Worm (Caenorhabditis elegans): ENCODE measurements around the gene F40G9.8.

F40G9.8 gene

ce11 chrIII:178126-178525, 13.5 kb upstream of the F40G9.8 start:
- TF ChIP-seq nfya-1 (tag; optimal IDR thresholded peaks at IDR 0.05; ENCODE audit: insufficient read depth) (no peak), mdl-1 (tag; optimal IDR thresholded peaks at IDR 0.05) (no peak), nhr-43 (tag; optimal IDR thresholded peaks at IDR 0.05; ENCODE audit: poor library complexity, severe bottlenecking) (no peak), ztf-4 (tag; optimal IDR thresholded peaks at IDR 0.05) (no peak), nhr-23 (tag; optimal IDR thresholded peaks at IDR 0.05) (no peak), egl-27 (tag; optimal IDR thresholded peaks at IDR 0.05) (no peak), nhr-237 (tag; optimal IDR thresholded peaks at IDR 0.05) (no peak), ceh-9 (tag; optimal IDR thresholded peaks at IDR 0.05) (no peak), sea-2 (GFP tag; optimal IDR thresholded peaks at IDR 0.05) (no peak), lsy-12 (tag; optimal IDR thresholded peaks at IDR 0.05) (no peak), ceh-16 (tag; optimal IDR thresholded peaks at IDR 0.05) (no peak), tbx-2 (tag; optimal IDR thresholded peaks at IDR 0.05) (no peak), fkh-2 (tag; optimal IDR thresholded peaks at IDR 0.05) (no peak), ceh-28 (tag; optimal IDR thresholded peaks at IDR 0.05) (no peak), ztf-11 (tag; optimal IDR thresholded peaks at IDR 0.05) (no peak), elt-1 (tag; optimal IDR thresholded peaks at IDR 0.05) (no peak), ama-1 (optimal IDR thresholded peaks at IDR 0.05) (no peak), lin-15B (tag; optimal IDR thresholded peaks at IDR 0.05) (no peak)

ce11 chrIII:177715-178114, 13.0 kb upstream of the F40G9.8 start, which contains the start of gene F40G9.14:
F40G9.14 (minus strand) TSS chrIII:177815.
- TF ChIP-seq ztf-4 (tag; optimal IDR thresholded peaks at IDR 0.05): no peak
- TF ChIP-seq tbx-2 (tag; optimal IDR thresholded peaks at IDR 0.05): no peak
- no peak for TF ChIP-seq mdl-1 (tag; optimal IDR thresholded peaks at IDR 0.05)
- TF ChIP-seq ceh-82 (tag; optimal IDR thresholded peaks at IDR 0.05): no peak
- TF ChIP-seq nhr-76 (tag; optimal IDR thresholded peaks at IDR 0.05): no peak
- TF ChIP-seq ztf-11 (tag; optimal IDR thresholded peaks at IDR 0.05): no peak
- TF ChIP-seq nhr-67 (tag; optimal IDR thresholded peaks at IDR 0.05): no peak
- no peak for TF ChIP-seq skn-1 (tag; optimal IDR thresholded peaks at IDR 0.05)
- no peak for TF ChIP-seq nhr-23 (tag; optimal IDR thresholded peaks at IDR 0.05)
- no peak for TF ChIP-seq sea-2 (GFP tag; optimal IDR thresholded peaks at IDR 0.05)
- TF ChIP-seq egl-5 (tag; optimal IDR thresholded peaks at IDR 0.05): no peak
- TF ChIP-seq nfya-1 (tag; optimal IDR thresholded peaks at IDR 0.05; ENCODE audit: insufficient read depth): no peak
- no peak for TF ChIP-seq nhr-237 (tag; optimal IDR thresholded peaks at IDR 0.05)

ce11 chrIII:175733-176132, 11.1 kb upstream of the F40G9.8 start, which contains the start of gene clec-148:
clec-148 (minus strand) TSS chrIII:175833.
- no peak for TF ChIP-seq lin-15B (tag; optimal IDR thresholded peaks at IDR 0.05)
- TF ChIP-seq mml-1 (tag; optimal IDR thresholded peaks at IDR 0.05): no peak
- TF ChIP-seq ztf-4 (tag; optimal IDR thresholded peaks at IDR 0.05): no peak
- TF ChIP-seq ZK546.5 (tag; optimal IDR thresholded peaks at IDR 0.05): no peak
- no peak for TF ChIP-seq lin-39 (tag; optimal IDR thresholded peaks at IDR 0.05)
- no peak for TF ChIP-seq eor-1 (tag; optimal IDR thresholded peaks at IDR 0.05)
- TF ChIP-seq nhr-28 (tag; optimal IDR thresholded peaks at IDR 0.05): no peak
- TF ChIP-seq ama-1 (optimal IDR thresholded peaks at IDR 0.05): no peak
- no peak for TF ChIP-seq daf-12 (tag; optimal IDR thresholded peaks at IDR 0.05)
- no peak for TF ChIP-seq jun-1 (tag; optimal IDR thresholded peaks at IDR 0.05)
- TF ChIP-seq nhr-76 (tag; optimal IDR thresholded peaks at IDR 0.05): no peak

ce11 chrIII:173501-173900, 8.8 kb upstream of the F40G9.8 start, which contains the start of gene F40G9.19:
F40G9.19 (plus strand) TSS chrIII:173801.
- TF ChIP-seq nhr-25 (tag; optimal IDR thresholded peaks at IDR 0.05) (no peak), nhr-237 (tag; optimal IDR thresholded peaks at IDR 0.05) (no peak), lin-39 (tag; optimal IDR thresholded peaks at IDR 0.05) (no peak), mml-1 (tag; optimal IDR thresholded peaks at IDR 0.05) (no peak), nhr-77 (tag; optimal IDR thresholded peaks at IDR 0.05) (no peak), elt-3 (tag; optimal IDR thresholded peaks at IDR 0.05) (no peak), unc-39 (tag; optimal IDR thresholded peaks at IDR 0.05) (no peak), ama-1 (optimal IDR thresholded peaks at IDR 0.05) (no peak), fkh-2 (tag; optimal IDR thresholded peaks at IDR 0.05) (no peak), nhr-11 (tag; optimal IDR thresholded peaks at IDR 0.05) (no peak), elt-1 (tag; optimal IDR thresholded peaks at IDR 0.05) (no peak), nhr-12 (tag; optimal IDR thresholded peaks at IDR 0.05) (no peak), lsy-12 (tag; optimal IDR thresholded peaks at IDR 0.05) (no peak), fos-1 (tag; optimal IDR thresholded peaks at IDR 0.05) (no peak)

Measured in whole organism, L3 larva.